Fruit fly (Drosophila melanogaster) whole organism, embryonic: ENCODE results near the gene Send1.

Source experiments
- ATbp ChIP-seq: fragments of 200-800 bp; sonication (Bioruptor generic); optimal IDR thresholded peaks from 2 replicates; lab custom pipeline; 2017; ENCODE audit warnings: missing biosample characterization, mild to moderate bottlenecking, missing genetic modification characterization, missing genetic modification reagents
- CG12769 ChIP-seq: fragments of 200-800 bp; sonication (Bioruptor generic); optimal IDR thresholded peaks from 2 replicates; lab custom pipeline; 2019; ENCODE audit warnings: missing biosample characterization, mild to moderate bottlenecking, missing genetic modification characterization, moderate library complexity
- CG14860 ChIP-seq: fragments of 200-800 bp; sonication (Bioruptor generic); IDR thresholded peaks from 3 replicates; pipeline ENCODE4 v1.3.6; 2022; ENCODE audit warnings: missing biosample characterization, missing genetic modification characterization; ENCODE audit not compliant: partially characterized antibody
- CG15269 ChIP-seq: fragments of 200-800 bp; sonication (Bioruptor generic); optimal IDR thresholded peaks from 2 replicates; lab custom pipeline; 2018; ENCODE audit warnings: missing biosample characterization, mild to moderate bottlenecking, missing genetic modification characterization, moderate library complexity
- CG17802 ChIP-seq: fragments of 200-800 bp; sonication (Bioruptor generic); optimal IDR thresholded peaks from 2 replicates; lab custom pipeline; 2018; ENCODE audit warnings: missing biosample characterization, mild to moderate bottlenecking, missing genetic modification characterization, moderate library complexity
- CG18599 ChIP-seq: fragments of 200-800 bp; sonication (Bioruptor generic); optimal IDR thresholded peaks from 3 replicates; lab custom pipeline; 2017; ENCODE audit warnings: missing biosample characterization, missing genetic modification characterization, mild to moderate bottlenecking, moderate library complexity, missing genetic modification reagents
- CG18619 ChIP-seq: fragments of 200-800 bp; sonication (Bioruptor generic); optimal IDR thresholded peaks from 3 replicates; lab custom pipeline; 2017; ENCODE audit warnings: missing biosample characterization, mild to moderate bottlenecking, missing genetic modification characterization
- CG18764 ChIP-seq: fragments of 200-800 bp; sonication (Bioruptor generic); optimal IDR thresholded peaks from 3 replicates; lab custom pipeline; 2016; ENCODE audit warnings: missing biosample characterization, missing genetic modification characterization
- CG2129 ChIP-seq: fragments of 200-800 bp; sonication (Bioruptor generic); IDR thresholded peaks from 2 replicates; pipeline ENCODE4 v1.3.6; 2022; ENCODE audit warnings: missing biosample characterization, missing genetic modification characterization; ENCODE audit not compliant: partially characterized antibody
- CG2875 ChIP-seq: fragments of 200-800 bp; sonication (Bioruptor generic); optimal IDR thresholded peaks from 2 replicates; lab custom pipeline; 2017; ENCODE audit warnings: missing biosample characterization, mild to moderate bottlenecking, missing genetic modification characterization, missing genetic modification reagents
- CG3065 ChIP-seq: fragments of 200-800 bp; sonication (Bioruptor generic); optimal IDR thresholded peaks from 2 replicates; lab custom pipeline; 2016; ENCODE audit warnings: missing biosample characterization, missing genetic modification characterization
- CG31224 ChIP-seq: fragments of 200-800 bp; sonication (Bioruptor generic); IDR thresholded peaks from 2 replicates; pipeline ENCODE4 v1.3.6; 2022; ENCODE audit warnings: missing biosample characterization, missing genetic modification characterization
- CG32767 ChIP-seq: fragments of 200-800 bp; sonication (Bioruptor generic); IDR thresholded peaks from 2 replicates; pipeline ENCODE4 v1.3.6; 2022; ENCODE audit warnings: missing biosample characterization, missing genetic modification characterization
- CG6765 ChIP-seq: fragments of 200-800 bp; sonication (Bioruptor generic); optimal IDR thresholded peaks from 3 replicates; lab custom pipeline; 2017; ENCODE audit warnings: missing biosample characterization, mild to moderate bottlenecking, missing genetic modification characterization
- CG7556 ChIP-seq: fragments of 200-800 bp; sonication (Bioruptor generic); optimal IDR thresholded peaks from 2 replicates; lab custom pipeline; 2017; ENCODE audit warnings: missing biosample characterization, mild to moderate bottlenecking, missing genetic modification characterization
- Dbx ChIP-seq: fragments of 200-800 bp; sonication (Bioruptor generic); IDR thresholded peaks from 3 replicates; pipeline ENCODE4 v1.3.6; 2022; ENCODE audit warnings: missing biosample characterization, missing genetic modification characterization
- Dek ChIP-seq: fragments of 200-800 bp; sonication (Bioruptor generic); optimal IDR thresholded peaks from 3 replicates; lab custom pipeline; 2019; ENCODE audit warnings: missing biosample characterization, mild to moderate bottlenecking, missing genetic modification characterization, moderate library complexity
- Doc2 ChIP-seq: fragments of 200-800 bp; sonication (Bioruptor generic); IDR thresholded peaks from 2 replicates; pipeline ENCODE4 v1.3.6; 2022; ENCODE audit warnings: missing biosample characterization, missing genetic modification characterization
- ERR ChIP-seq: fragments of 200-800 bp; sonication (Bioruptor generic); optimal IDR thresholded peaks from 2 replicates; lab custom pipeline; 2016; ENCODE audit warnings: missing biosample characterization, missing genetic modification characterization
- Eip74EF ChIP-seq, 2 experiments: fragments of 200-800 bp in 1 of 2; fragments of >200 bp in 1 of 2; sonication (Bioruptor generic) in 1 of 2; optimal IDR thresholded peaks; 2 replicates each; lab custom pipeline; 2017 to 2019; ENCODE audit warnings: missing biosample characterization in 2 of 2, missing genetic modification characterization in 2 of 2, mild to moderate bottlenecking in 1 of 2, moderate library complexity in 1 of 2
- Hr3 ChIP-seq: fragments of 200-800 bp; sonication (Bioruptor generic); optimal IDR thresholded peaks from 3 replicates; lab custom pipeline; 2016; ENCODE audit warnings: missing biosample characterization, missing genetic modification characterization
- Lim3 ChIP-seq: fragments of 200-800 bp; sonication (Bioruptor generic); IDR thresholded peaks from 2 replicates; pipeline ENCODE4 v1.3.6; 2022; ENCODE audit warnings: missing biosample characterization, missing genetic modification characterization
- Meics ChIP-seq: fragments of 200-800 bp; sonication (Bioruptor generic); optimal IDR thresholded peaks from 2 replicates; lab custom pipeline; 2017; ENCODE audit warnings: missing biosample characterization, mild to moderate bottlenecking, missing genetic modification characterization
- Mes4 ChIP-seq: fragments of 200-800 bp; sonication (Bioruptor generic); optimal IDR thresholded peaks from 2 replicates; lab custom pipeline; 2016; ENCODE audit warnings: missing biosample characterization, missing genetic modification characterization
- Pdp1 ChIP-seq, 2 experiments: fragments of 200-800 bp; sonication (Bioruptor generic); optimal IDR thresholded peaks; 3 replicates each; lab custom pipeline; 2016; ENCODE audit warnings: missing biosample characterization in 2 of 2, missing genetic modification characterization in 2 of 2, mild to moderate bottlenecking in 1 of 2, moderate library complexity in 1 of 2
- Six4 ChIP-seq: fragments of 200-800 bp; sonication (Bioruptor generic); optimal IDR thresholded peaks from 2 replicates; lab custom pipeline; 2016; ENCODE audit warnings: missing biosample characterization, missing genetic modification characterization
- aop ChIP-seq: fragments of 200-800 bp; sonication (Bioruptor generic); IDR thresholded peaks from 2 replicates; pipeline ENCODE4 v1.3.6; 2022; ENCODE audit warnings: missing biosample characterization, missing genetic modification characterization
- ash1 ChIP-seq: fragments of 200-800 bp; sonication (Bioruptor generic); optimal IDR thresholded peaks from 2 replicates; lab custom pipeline; 2018; ENCODE audit warnings: missing biosample characterization, mild to moderate bottlenecking, missing genetic modification characterization
- bigmax ChIP-seq: fragments of 200-800 bp; sonication (Bioruptor generic); optimal IDR thresholded peaks from 2 replicates; lab custom pipeline; 2018; ENCODE audit warnings: missing biosample characterization, mild to moderate bottlenecking, missing genetic modification characterization
- cg ChIP-seq: fragments of 200-800 bp; sonication (Bioruptor generic); optimal IDR thresholded peaks from 3 replicates; lab custom pipeline; 2019; ENCODE audit warnings: missing biosample characterization, mild to moderate bottlenecking, missing genetic modification characterization, moderate library complexity
- chm ChIP-seq: fragments of 200-800 bp; sonication (Bioruptor generic); IDR thresholded peaks from 2 replicates; pipeline ENCODE4 v1.3.6; 2022; ENCODE audit warnings: missing biosample characterization, missing genetic modification characterization
- dan ChIP-seq: fragments of 200-800 bp; sonication (Bioruptor generic); IDR thresholded peaks from 2 replicates; pipeline ENCODE4 v1.3.6; 2022; ENCODE audit warnings: missing biosample characterization, missing genetic modification characterization
- ems ChIP-seq: fragments of 200-800 bp; sonication (Bioruptor generic); optimal IDR thresholded peaks from 3 replicates; lab custom pipeline; 2016; ENCODE audit warnings: missing biosample characterization, missing genetic modification characterization
- ewg ChIP-seq: fragments of 200-800 bp; sonication (Bioruptor generic); optimal IDR thresholded peaks from 3 replicates; lab custom pipeline; 2017; ENCODE audit warnings: mild to moderate bottlenecking, missing biosample characterization, missing genetic modification reagents, missing genetic modification characterization
- fd64A ChIP-seq: fragments of 200-800 bp; sonication (Bioruptor generic); optimal IDR thresholded peaks from 3 replicates; lab custom pipeline; 2018; ENCODE audit warnings: missing biosample characterization, mild to moderate bottlenecking, missing genetic modification characterization
- ftz-f1 ChIP-seq: fragments of 200-800 bp; sonication (Bioruptor generic); optimal IDR thresholded peaks from 2 replicates; lab custom pipeline; 2016; ENCODE audit warnings: missing biosample characterization, missing genetic modification characterization
- gce ChIP-seq: fragments of 200-800 bp; sonication (Bioruptor generic); IDR thresholded peaks from 3 replicates; pipeline ENCODE4 v1.3.6; 2022; ENCODE audit warnings: missing biosample characterization, missing genetic modification characterization
- gcm ChIP-seq: fragments of 200-800 bp; sonication (Bioruptor generic); optimal IDR thresholded peaks from 2 replicates; lab custom pipeline; 2019; ENCODE audit warnings: missing biosample characterization, mild to moderate bottlenecking, missing genetic modification characterization, moderate library complexity
- hbn ChIP-seq: fragments of 200-800 bp; sonication (Bioruptor generic); IDR thresholded peaks from 2 replicates; pipeline ENCODE4 v1.3.6; 2022; ENCODE audit warnings: missing biosample characterization, missing genetic modification characterization; ENCODE audit not compliant: partially characterized antibody
- hth ChIP-seq: fragments of >200 bp; optimal IDR thresholded peaks from 2 replicates; lab custom pipeline; 2017; ENCODE audit warnings: inconsistent platforms
- insv ChIP-seq, 2 experiments: fragments of 200-800 bp; sonication (Bioruptor generic); optimal IDR thresholded peaks; 3 replicates each; lab custom pipeline; 2016 to 2018; ENCODE audit warnings: missing biosample characterization in 2 of 2, missing genetic modification characterization in 2 of 2
- jumu ChIP-seq: fragments of 200-800 bp; sonication (Bioruptor generic); optimal IDR thresholded peaks from 3 replicates; lab custom pipeline; 2016; ENCODE audit warnings: missing biosample characterization, missing genetic modification characterization
- lab ChIP-seq: fragments of 200-800 bp; sonication (Bioruptor generic); optimal IDR thresholded peaks from 3 replicates; lab custom pipeline; 2017; ENCODE audit warnings: missing biosample characterization, missing genetic modification characterization, mild to moderate bottlenecking, moderate library complexity, missing genetic modification reagents
- mirr ChIP-seq: fragments of 200-800 bp; sonication (Bioruptor generic); optimal IDR thresholded peaks from 3 replicates; lab custom pipeline; 2018; ENCODE audit warnings: missing biosample characterization, mild to moderate bottlenecking, missing genetic modification characterization
- odd ChIP-seq: fragments of 200-800 bp; sonication (Bioruptor generic); optimal IDR thresholded peaks from 2 replicates; lab custom pipeline; 2017; ENCODE audit warnings: missing biosample characterization, mild to moderate bottlenecking, missing genetic modification characterization
- org-1 ChIP-seq: fragments of 200-800 bp; sonication (Bioruptor generic); optimal IDR thresholded peaks from 2 replicates; lab custom pipeline; 2017; ENCODE audit warnings: missing biosample characterization, missing genetic modification characterization
- pnt ChIP-seq: fragments of 200-800 bp; sonication (Bioruptor generic); optimal IDR thresholded peaks from 3 replicates; lab custom pipeline; 2016; ENCODE audit warnings: missing biosample characterization, missing genetic modification characterization
- trem ChIP-seq: fragments of 200-800 bp; optimal IDR thresholded peaks from 3 replicates; lab custom pipeline; 2019; ENCODE audit warnings: missing biosample characterization, mild to moderate bottlenecking, missing genetic modification characterization, moderate library complexity
- tup ChIP-seq: fragments of 200-800 bp; sonication (Bioruptor generic); optimal IDR thresholded peaks from 2 replicates; lab custom pipeline; 2016; ENCODE audit warnings: missing biosample characterization, mild to moderate bottlenecking, missing genetic modification characterization, moderate library complexity
- twi ChIP-seq: fragments of 200-800 bp; optimal IDR thresholded peaks from 2 replicates; lab custom pipeline; 2019; ENCODE audit warnings: missing biosample characterization, mild to moderate bottlenecking, missing genetic modification characterization, moderate library complexity

Gene Send1

dm6 chr2L:2221649-2222150, 33.1 kb downstream of the Send1 start (continued):
- TF ChIP-seq CG15269 (tag; lab: Kevin White, UChicago) = peak; percentile 99
- peak; percentile 92 for TF ChIP-seq twi (tag; lab: Kevin White, UChicago)
- TF ChIP-seq Dbx (GFP tag; lab: Robert Waterston, UW) = peak; percentile 98
- peak; percentile 65 for TF ChIP-seq bigmax
- no peak for TF ChIP-seq cg (GFP tag; lab: Kevin White, UChicago)
- peak; percentile 97 for TF ChIP-seq lab
- TF ChIP-seq CG18764 (GFP tag; lab: Kevin White, UChicago) = peak; percentile 93
- TF ChIP-seq ERR (GFP tag; lab: Kevin White, UChicago) = peak; percentile 87
- TF ChIP-seq tup (GFP tag; lab: Kevin White, UChicago) = peak; percentile 90
- peak in 1 of 2 experiments; percentile 92 for TF ChIP-seq Eip74EF (GFP tag; optimal IDR thresholded peaks at IDR 0.05; lab: Kevin White, UChicago)
- TF ChIP-seq gce (GFP tag; lab: Robert Waterston, UW) = peak; percentile 97
- peak; percentile 94 for TF ChIP-seq CG2875 (GFP tag; lab: Kevin White, UChicago)
- peak; percentile 94 for TF ChIP-seq mirr (GFP tag; lab: Kevin White, UChicago)
- peak; percentile 97 for TF ChIP-seq CG7556 (GFP tag; lab: Kevin White, UChicago)
- TF ChIP-seq Doc2 (GFP tag; lab: Robert Waterston, UW) = peak; percentile 92
- TF ChIP-seq ATbp = peak; percentile 96
- TF ChIP-seq ash1 (GFP tag; lab: Kevin White, UChicago) = peak; percentile 76
- TF ChIP-seq ftz-f1 (GFP tag; lab: Kevin White, UChicago) = peak; percentile 68
- TF ChIP-seq gcm = peak; percentile 95
- TF ChIP-seq insv (GFP tag; optimal IDR thresholded peaks at IDR 0.05; lab: Kevin White, UChicago) = peak in 1 of 2 experiments; percentile 57
- peak; percentile 95 for TF ChIP-seq CG18619
- TF ChIP-seq Hr3 (GFP tag; lab: Kevin White, UChicago) = peak; percentile 97
- peak; percentile 97 for TF ChIP-seq Meics (GFP tag; lab: Kevin White, UChicago)
- TF ChIP-seq Mes4 (GFP tag; lab: Kevin White, UChicago) = peak; percentile 88
- TF ChIP-seq Dek (tag; lab: Kevin White, UChicago) = peak; percentile 98
- TF ChIP-seq CG3065 (GFP tag; lab: Kevin White, UChicago) = peak; percentile 84
- TF ChIP-seq hth = no peak
- TF ChIP-seq ems (GFP tag; lab: Kevin White, UChicago) = peak; percentile 94
- peak; percentile 90 for TF ChIP-seq fd64A (GFP tag; lab: Kevin White, UChicago)
- TF ChIP-seq aop = peak; percentile 97
- TF ChIP-seq ewg (GFP tag; lab: Kevin White, UChicago) = peak; percentile 91
- peak; percentile 95 for TF ChIP-seq jumu
- TF ChIP-seq CG18599 = peak; percentile 97
- TF ChIP-seq org-1 (GFP tag; lab: Kevin White, UChicago) = peak; percentile 96
- peak; percentile 94 to 96 for TF ChIP-seq Pdp1 (GFP tag; optimal IDR thresholded peaks at IDR 0.05; lab: Kevin White, UChicago)
- TF ChIP-seq hbn (GFP tag; lab: Robert Waterston, UW) = no peak
- peak; percentile 93 for TF ChIP-seq CG6765 (GFP tag; lab: Kevin White, UChicago)
- TF ChIP-seq CG17802 (tag; lab: Kevin White, UChicago) = peak; percentile 64
- peak; percentile 88 for TF ChIP-seq pnt (GFP tag; lab: Kevin White, UChicago)
- no peak for TF ChIP-seq CG2129
- peak; percentile 88 for TF ChIP-seq trem (tag; lab: Kevin White, UChicago)
- peak; percentile 96 for TF ChIP-seq CG32767
- TF ChIP-seq odd (GFP tag; lab: Kevin White, UChicago) = peak; percentile 95
- TF ChIP-seq Lim3 = peak; percentile 81
- TF ChIP-seq CG31224 (GFP tag; lab: Robert Waterston, UW) = peak; percentile 94
- TF ChIP-seq CG12769 (tag; lab: Kevin White, UChicago) = peak; percentile 99
- no peak for TF ChIP-seq CG14860
- TF ChIP-seq chm = peak; percentile 98
- peak; percentile 92 for TF ChIP-seq Six4 (GFP tag; lab: Kevin White, UChicago)
- peak; percentile 85 for TF ChIP-seq dan (GFP tag; lab: Robert Waterston, UW)
